Fruit fly (Drosophila melanogaster) Kc167 (cell line): ENCODE data around the gene rtet.
A peak's percentile ranks its signal among the peaks of the same experiment; 100 is the strongest.

Experiments used
- Myc ChIP-seq: fragments of >200 bp; optimal IDR thresholded peaks from 2 replicates; lab custom pipeline; 2017; ENCODE audit warnings: missing external identifiers
- Sin3A ChIP-seq: fragments of >200 bp; optimal IDR thresholded peaks from 2 replicates; lab custom pipeline; 2018; ENCODE audit warnings: missing external identifiers
- h ChIP-seq: fragments of >200 bp; optimal IDR thresholded peaks from 3 replicates; lab custom pipeline; 2018; ENCODE audit warnings: missing external identifiers
- insv ChIP-seq: fragments of >200 bp; optimal IDR thresholded peaks from 3 replicates; lab custom pipeline; 2018; ENCODE audit warnings: missing external identifiers
- psq ChIP-seq: fragments of >200 bp; optimal IDR thresholded peaks from 2 replicates; lab custom pipeline; 2017; ENCODE audit warnings: missing external identifiers
- ttk ChIP-seq: sonication (Bioruptor generic); optimal IDR thresholded peaks from 2 replicates; lab custom pipeline; 2017; ENCODE audit warnings: missing external identifiers

The rtet gene

dm6 chr3R:21107907-21108591, at the start of gene rtet, which contains the start of gene Sec15:
Gene rtet, plus strand, starts transcription at chr3R:21108446.
Gene Sec15, minus strand, starts transcription at chr3R:21107972.
- TF ChIP-seq psq (lab: Kevin White, UChicago), result peak; percentile 74
- TF ChIP-seq ttk (lab: Kevin White, UChicago), result no peak

dm6 chr3R:21059486-21060356, 48.5 kb upstream of the rtet start:
- TF ChIP-seq psq (lab: Kevin White, UChicago) (no peak), insv (lab: Kevin White, UChicago) (no peak)

dm6 chr3R:21060430-21061245, 47.6 kb upstream of the rtet start, which contains the start of gene Mvl:
Gene Mvl, minus strand, starts transcription at chr3R:21060800.
- TF ChIP-seq Sin3A (lab: Kevin White, UChicago) (no peak), ttk (lab: Kevin White, UChicago) (no peak), insv (lab: Kevin White, UChicago) (no peak), h (lab: Kevin White, UChicago) (no peak), psq (lab: Kevin White, UChicago) (no peak), Myc (lab: Kevin White, UChicago) (no peak)

- peak; percentile 59 for TF ChIP-seq ttk (lab: Kevin White, UChicago)
- no peak for TF ChIP-seq h (lab: Kevin White, UChicago)
- no peak for TF ChIP-seq psq (lab: Kevin White, UChicago)
- TF ChIP-seq Sin3A (lab: Kevin White, UChicago), result no peak
Measured at dm6 chr3R:21063433-21063832, 44.8 kb upstream of the rtet start.

DNA sequence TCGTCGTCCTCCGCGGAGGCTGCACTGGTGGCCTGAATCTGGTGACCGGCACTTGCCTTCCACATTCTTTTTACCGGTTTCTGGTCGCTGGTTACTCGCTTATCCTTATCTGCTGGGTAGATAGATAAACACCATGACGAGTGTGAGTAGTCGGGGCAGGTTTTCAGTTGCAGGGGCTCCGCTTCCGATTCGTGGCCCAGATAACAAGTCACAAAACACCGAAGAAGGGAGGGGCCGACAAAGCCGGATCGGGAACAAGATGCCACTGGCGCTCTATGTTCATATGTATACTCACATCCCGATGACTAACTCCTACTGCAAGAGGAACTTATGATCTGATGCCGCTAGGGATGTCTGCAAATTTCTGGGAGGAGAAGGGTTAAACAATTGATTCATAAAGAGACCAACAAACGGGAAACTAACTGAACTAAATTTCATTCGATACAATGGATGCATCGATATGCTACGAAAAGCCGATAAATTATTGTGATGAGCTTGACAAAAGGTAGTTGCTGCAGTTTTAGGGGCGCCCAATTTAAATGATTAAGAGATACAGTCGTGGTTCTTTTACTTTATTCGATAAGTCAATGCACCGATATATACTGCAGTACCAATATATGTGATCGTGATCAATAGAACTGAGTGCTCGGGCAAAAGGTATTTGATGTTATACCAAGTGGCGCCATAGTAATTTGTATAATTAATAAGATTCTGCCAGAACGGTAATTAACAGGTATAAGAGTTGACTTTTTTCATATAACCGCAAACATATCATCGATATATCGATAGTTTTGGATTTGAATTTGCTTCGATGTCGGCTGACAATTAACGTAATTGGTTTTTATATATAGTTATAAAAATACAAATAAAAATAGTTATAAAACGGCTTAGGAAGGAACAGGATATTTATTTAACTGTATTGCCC, 44.0 kb upstream of the rtet start, which contains the start of gene Cortactin:
Gene Cortactin, minus strand, starts transcription at position 472 of the 925 bp plus-strand sequence.
- TF ChIP-seq psq (lab: Kevin White, UChicago), result peak; percentile 96
- TF ChIP-seq insv (lab: Kevin White, UChicago), result no peak
- TF ChIP-seq ttk (lab: Kevin White, UChicago), result no peak

dm6 chr3R:21065010-21065695, 43.1 kb upstream of the rtet start, which contains the start of gene AnxB9:
Gene AnxB9, plus strand, starts transcription at chr3R:21065241.
- no peak for TF ChIP-seq Myc (lab: Kevin White, UChicago)
- TF ChIP-seq psq (lab: Kevin White, UChicago), result no peak
- TF ChIP-seq insv (lab: Kevin White, UChicago), result no peak
- TF ChIP-seq h (lab: Kevin White, UChicago), result no peak
- no peak for TF ChIP-seq Sin3A (lab: Kevin White, UChicago)
- TF ChIP-seq ttk (lab: Kevin White, UChicago), result no peak

DNA sequence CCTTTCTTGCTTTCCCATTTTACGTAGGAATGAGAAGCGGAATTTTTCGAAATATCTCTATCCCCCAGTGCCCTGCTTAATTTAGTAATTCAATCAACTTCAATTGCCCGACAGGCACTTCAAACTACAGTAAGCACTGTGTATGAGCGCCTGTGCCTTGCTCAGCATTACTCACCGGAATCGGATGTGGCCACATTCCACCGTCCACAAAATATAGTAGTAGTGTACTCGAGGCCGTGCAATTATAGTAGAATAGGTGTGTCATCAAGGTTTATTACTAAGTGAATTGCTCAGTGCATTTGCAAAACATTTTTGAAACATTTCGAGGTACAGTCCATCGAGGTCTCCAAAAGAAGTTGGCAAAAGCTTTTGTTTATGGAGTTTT, 42.6 kb upstream of the rtet start:
- TF ChIP-seq Myc (lab: Kevin White, UChicago) (no peak), Sin3A (lab: Kevin White, UChicago) (no peak), h (lab: Kevin White, UChicago) (no peak), insv (lab: Kevin White, UChicago) (no peak), ttk (lab: Kevin White, UChicago) (no peak), psq (lab: Kevin White, UChicago) (no peak)

DNA sequence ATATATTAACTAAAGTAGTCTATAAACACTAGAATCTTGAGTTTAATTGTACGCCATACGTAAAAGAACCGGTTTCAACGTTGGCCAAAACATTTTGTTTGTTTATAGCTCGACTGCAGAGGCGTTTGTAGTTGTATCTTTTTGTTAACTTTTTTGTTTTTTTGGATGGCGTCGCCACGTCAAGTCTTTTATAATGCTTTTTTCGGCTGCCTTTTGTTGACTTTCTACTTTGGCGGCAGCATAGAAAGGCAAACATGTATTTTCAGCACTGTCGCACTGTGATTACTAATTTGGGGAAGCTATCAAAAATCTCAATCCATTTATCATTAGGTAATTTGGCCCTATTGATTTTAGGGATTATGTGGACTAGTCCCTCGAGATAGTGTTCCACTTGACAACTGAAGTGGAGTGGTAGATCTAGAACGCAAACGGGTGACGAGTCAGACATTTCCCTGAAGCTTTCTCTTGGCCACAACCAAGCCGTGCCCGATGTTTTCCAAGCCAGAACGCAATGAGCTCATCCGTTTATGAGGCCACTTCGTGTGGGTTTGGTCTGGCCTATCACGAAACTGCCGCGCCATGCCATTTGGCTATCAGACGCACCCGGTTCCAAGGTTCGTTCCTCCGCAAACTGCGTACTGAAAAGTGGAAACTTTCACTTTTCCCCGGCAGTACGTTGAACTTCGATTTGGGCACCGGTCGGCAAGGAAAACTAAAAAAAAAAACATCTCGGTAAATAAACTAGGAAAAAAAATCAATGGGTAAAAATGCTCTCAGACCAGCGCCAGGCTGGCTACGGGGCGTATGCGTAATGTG, 41.6 kb upstream of the rtet start:
- TF ChIP-seq ttk (lab: Kevin White, UChicago), result no peak
- TF ChIP-seq Sin3A (lab: Kevin White, UChicago), result no peak
- no peak for TF ChIP-seq Myc (lab: Kevin White, UChicago)
- TF ChIP-seq psq (lab: Kevin White, UChicago), result no peak
- no peak for TF ChIP-seq h (lab: Kevin White, UChicago)
- no peak for TF ChIP-seq insv (lab: Kevin White, UChicago)

DNA sequence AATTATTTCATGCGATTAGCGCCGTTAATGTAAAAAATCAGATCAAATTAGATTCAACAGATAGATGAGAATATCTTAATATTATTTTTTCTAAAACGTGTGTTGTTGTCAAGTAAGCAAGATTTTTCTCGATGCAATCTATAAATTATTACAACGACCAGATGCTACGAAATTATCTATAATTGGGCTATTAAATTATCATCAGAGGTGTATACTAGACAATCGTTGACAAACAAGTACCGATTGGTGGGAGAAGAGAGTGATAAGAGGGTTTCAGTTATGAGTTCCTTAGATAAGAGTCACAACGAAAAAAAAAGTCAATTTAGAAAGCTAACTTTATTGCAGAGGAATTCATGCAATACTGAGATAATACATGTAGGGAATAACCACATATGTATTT, 40.7 kb upstream of the rtet start:
- TF ChIP-seq Myc (lab: Kevin White, UChicago), result no peak
- TF ChIP-seq psq (lab: Kevin White, UChicago), result no peak
- TF ChIP-seq Sin3A (lab: Kevin White, UChicago), result no peak
- no peak for TF ChIP-seq ttk (lab: Kevin White, UChicago)
- no peak for TF ChIP-seq insv (lab: Kevin White, UChicago)
- TF ChIP-seq h (lab: Kevin White, UChicago), result no peak
